Worm (Caenorhabditis elegans) whole organism, L4 larva: Measurements from ENCODE around the gene dohh-1.

Experiments
- D1046.2 ChIP-seq: fragments of 200-800 bp; sonication (Bioruptor generic); IDR thresholded peaks from 2 replicates; pipeline ENCODE4 v1.3.6; 2022; ENCODE audit warnings: missing genetic modification characterization, missing compliant biosample characterization
- F49E8.2 ChIP-seq: sonication (generic microtip); optimal IDR thresholded peaks from 2 replicates; lab custom pipeline; 2016; ENCODE audit warnings: missing compliant biosample characterization, mild to moderate bottlenecking, missing genetic modification characterization, borderline replicate concordance
- T20F7.1 ChIP-seq: fragments of 200-800 bp; sonication (Bioruptor generic); optimal IDR thresholded peaks from 2 replicates; lab custom pipeline; 2018; ENCODE audit warnings: mild to moderate bottlenecking, missing genetic modification characterization, missing compliant biosample characterization
- T26A8.4 ChIP-seq: fragments of 200-800 bp; sonication (Bioruptor generic); IDR thresholded peaks from 2 replicates; pipeline ENCODE4 v1.3.6; 2022; ENCODE audit warnings: missing genetic modification characterization, missing compliant biosample characterization
- Y105C5A.15 ChIP-seq: fragments of 200-800 bp; sonication (Bioruptor generic); IDR thresholded peaks from 2 replicates; pipeline ENCODE4 v1.3.6; 2022; ENCODE audit warnings: missing genetic modification characterization, missing compliant biosample characterization
- Y48G9A.11 ChIP-seq: fragments of 200-800 bp; sonication (Bioruptor generic); IDR thresholded peaks from 2 replicates; pipeline ENCODE4 v1.3.6; 2022; ENCODE audit warnings: missing genetic modification reagents, missing genetic modification characterization, missing compliant biosample characterization
- ZK337.2 ChIP-seq: fragments of 200-800 bp; sonication (Bioruptor generic); IDR thresholded peaks from 2 replicates; pipeline ENCODE4 v1.3.6; 2022; ENCODE audit warnings: missing genetic modification reagents, missing genetic modification characterization, missing compliant biosample characterization
- aha-1 ChIP-seq: fragments of 150-350 bp; peaks from one replicate; lab custom pipeline; 2014; ENCODE audit warnings: missing biosample characterization, missing genetic modification characterization
- aly-2 ChIP-seq: sonication (generic microtip); optimal IDR thresholded peaks from 2 replicates; lab custom pipeline; 2018; ENCODE audit warnings: missing biosample characterization, missing genetic modification characterization
- ama-1 ChIP-seq: fragments of 150-350 bp; optimal IDR thresholded peaks from 2 replicates; lab custom pipeline; 2014; ENCODE audit warnings: inconsistent platforms, mixed read lengths
- ceh-28 ChIP-seq: fragments of 150-350 bp; optimal IDR thresholded peaks from 2 replicates; lab custom pipeline; 2014; ENCODE audit warnings: missing biosample characterization, missing genetic modification reagents, missing genetic modification characterization
- ces-1 ChIP-seq: fragments of 150-350 bp; sonication (generic microtip); optimal IDR thresholded peaks from 4 replicates; lab custom pipeline; 2014; ENCODE audit warnings: missing biosample characterization, missing genetic modification reagents, missing genetic modification characterization
- ctbp-1 ChIP-seq: fragments of 200-800 bp; sonication (Bioruptor generic); IDR thresholded peaks from 2 replicates; pipeline ENCODE4 v1.3.6; 2022; ENCODE audit warnings: missing genetic modification reagents, missing genetic modification characterization, missing compliant biosample characterization
- daf-16 ChIP-seq, 3 experiments: sonication (generic microtip); optimal IDR thresholded peaks; 2 replicates each; lab custom pipeline; 2016 to 2017; ENCODE audit warnings: missing genetic modification characterization in 3 of 3, missing genetic modification reagents in 3 of 3, mild to moderate bottlenecking in 2 of 3, missing compliant biosample characterization in 2 of 3, missing biosample characterization in 1 of 3, moderate library complexity in 1 of 3
- daf-8 ChIP-seq: fragments of 200-800 bp; sonication (Bioruptor generic); IDR thresholded peaks from 2 replicates; pipeline ENCODE4 v1.3.6; 2022; ENCODE audit warnings: missing genetic modification characterization, missing compliant biosample characterization
- dpl-1 ChIP-seq: fragments of 150-350 bp; optimal IDR thresholded peaks from 2 replicates; lab custom pipeline; 2014; ENCODE audit warnings: missing biosample characterization, missing genetic modification reagents, missing genetic modification characterization
- egl-43 ChIP-seq: fragments of 200-800 bp; sonication (Bioruptor generic); IDR thresholded peaks from 2 replicates; pipeline ENCODE4 v1.3.6; 2022; ENCODE audit warnings: missing genetic modification reagents, missing genetic modification characterization, missing compliant biosample characterization
- fkh-10 ChIP-seq: fragments of 150-350 bp; optimal IDR thresholded peaks from 2 replicates; lab custom pipeline; 2014; ENCODE audit warnings: missing biosample characterization, missing genetic modification reagents, missing genetic modification characterization
- fos-1 ChIP-seq: fragments of 150-350 bp; optimal IDR thresholded peaks from 2 replicates; lab custom pipeline; 2014; ENCODE audit warnings: missing biosample characterization, missing genetic modification characterization
- hlh-11 ChIP-seq: fragments of 200-800 bp; sonication (Bioruptor generic); optimal IDR thresholded peaks from 2 replicates; lab custom pipeline; 2018; ENCODE audit warnings: mild to moderate bottlenecking, missing genetic modification characterization, missing compliant biosample characterization
- hlh-30 ChIP-seq: sonication (generic microtip); optimal IDR thresholded peaks from 2 replicates; lab custom pipeline; 2017; ENCODE audit warnings: antibody characterized with exemption, mild to moderate bottlenecking, missing genetic modification characterization, missing compliant biosample characterization; ENCODE audit not compliant: insufficient read depth
- lin-38 ChIP-seq: fragments of 200-800 bp; sonication (Bioruptor generic); IDR thresholded peaks from 2 replicates; pipeline ENCODE4 v1.3.6; 2022; ENCODE audit warnings: missing genetic modification reagents, missing genetic modification characterization, missing compliant biosample characterization
- lsy-2 ChIP-seq, 2 experiments: fragments of 150-350 bp in 1 of 2; sonication (generic microtip) in 1 of 2; optimal IDR thresholded peaks; 2 replicates each; lab custom pipeline; 2014 to 2017; ENCODE audit warnings: missing biosample characterization in 2 of 2, missing genetic modification characterization in 2 of 2
- madf-5 ChIP-seq, 2 experiments: fragments of 200-800 bp; sonication (Bioruptor generic); IDR thresholded peaks; 2 replicates each; pipeline ENCODE4 v1.3.6; 2022; ENCODE audit warnings: missing compliant biosample characterization in 2 of 2, missing genetic modification characterization in 2 of 2
- madf-9 ChIP-seq: fragments of 200-800 bp; sonication (Bioruptor generic); conservative IDR thresholded peaks from 2 replicates; pipeline ENCODE4 v1.3.6; 2022; ENCODE audit warnings: missing genetic modification reagents, missing genetic modification characterization, missing compliant biosample characterization
- mdl-1 ChIP-seq, 2 experiments: fragments of 150-350 bp in 1 of 2; sonication (generic microtip) in 1 of 2; optimal IDR thresholded peaks; 2 replicates each; lab custom pipeline; 2014 to 2017; ENCODE audit warnings: missing biosample characterization in 2 of 2, missing genetic modification characterization in 2 of 2
- mdt-29 ChIP-seq: fragments of 200-800 bp; sonication (Bioruptor generic); IDR thresholded peaks from 2 replicates; pipeline ENCODE4 v1.3.6; 2022; ENCODE audit warnings: missing genetic modification reagents, missing genetic modification characterization, missing compliant biosample characterization
- nhr-10 ChIP-seq: fragments of 150-350 bp; optimal IDR thresholded peaks from 2 replicates; lab custom pipeline; 2014; ENCODE audit warnings: missing biosample characterization, missing genetic modification characterization
- nhr-102 ChIP-seq: sonication (generic microtip); optimal IDR thresholded peaks from 2 replicates; lab custom pipeline; 2016; ENCODE audit warnings: mild to moderate bottlenecking, missing genetic modification characterization, moderate library complexity, missing compliant biosample characterization
- nhr-11 ChIP-seq: fragments of 150-350 bp; optimal IDR thresholded peaks from 2 replicates; lab custom pipeline; 2014; ENCODE audit warnings: missing biosample characterization, missing genetic modification characterization
- nhr-25 ChIP-seq: sonication (generic microtip); optimal IDR thresholded peaks from 2 replicates; lab custom pipeline; 2017; ENCODE audit warnings: missing genetic modification characterization, mild to moderate bottlenecking, missing compliant biosample characterization, antibody characterized with exemption, moderate library complexity, borderline replicate concordance; ENCODE audit not compliant: insufficient read depth
- nhr-41 ChIP-seq: fragments of 200-800 bp; sonication (Bioruptor generic); IDR thresholded peaks from 2 replicates; pipeline ENCODE4 v1.3.6; 2022; ENCODE audit warnings: missing genetic modification reagents, missing genetic modification characterization, missing compliant biosample characterization
- nhr-42 ChIP-seq: fragments of 200-800 bp; sonication (Bioruptor generic); IDR thresholded peaks from 2 replicates; pipeline ENCODE4 v1.3.6; 2022; ENCODE audit warnings: missing genetic modification characterization, missing compliant biosample characterization
- nhr-6 ChIP-seq: fragments of 150-350 bp; optimal IDR thresholded peaks from 2 replicates; lab custom pipeline; 2014; ENCODE audit warnings: missing biosample characterization, missing genetic modification characterization
- nhr-77 ChIP-seq: fragments of 150-350 bp; optimal IDR thresholded peaks from 2 replicates; lab custom pipeline; 2014; ENCODE audit warnings: missing biosample characterization, missing genetic modification characterization
- pha-4 ChIP-seq, 2 experiments: fragments of 150-350 bp in 1 of 2; fragments of 200-800 bp in 1 of 2; sonication (Bioruptor generic) in 1 of 2; IDR thresholded peaks in 1 of 2; optimal IDR thresholded peaks in 1 of 2; 2 replicates each; pipeline versions ENCODE4 v1.3.6 to Lab custom; 2014 to 2022; ENCODE audit warnings: missing genetic modification characterization in 2 of 2, missing genetic modification reagents in 2 of 2, missing biosample characterization in 1 of 2, missing compliant biosample characterization in 1 of 2
- pqm-1 ChIP-seq: sonication (generic microtip); optimal IDR thresholded peaks from 2 replicates; lab custom pipeline; 2017; ENCODE audit warnings: missing biosample characterization, missing genetic modification characterization
- rbr-2 ChIP-seq: sonication (generic microtip); optimal IDR thresholded peaks from 2 replicates; lab custom pipeline; 2016; ENCODE audit warnings: missing genotype, missing genetic modification characterization, missing compliant biosample characterization
- sdz-12 ChIP-seq: fragments of 200-800 bp; sonication (Bioruptor generic); optimal IDR thresholded peaks from 2 replicates; lab custom pipeline; 2018; ENCODE audit warnings: mild to moderate bottlenecking, missing genetic modification characterization, missing compliant biosample characterization
- set-16 ChIP-seq: fragments of 200-800 bp; sonication (Bioruptor generic); IDR thresholded peaks from 2 replicates; pipeline ENCODE4 v1.3.6; 2022; ENCODE audit warnings: missing genetic modification reagents, missing genetic modification characterization, missing compliant biosample characterization
- tag-97 ChIP-seq: fragments of 200-800 bp; sonication (Bioruptor generic); IDR thresholded peaks from 2 replicates; pipeline ENCODE4 v1.3.6; 2022; ENCODE audit warnings: missing genetic modification characterization, missing compliant biosample characterization
- tra-1 ChIP-seq: fragments of 200-800 bp; sonication (Bioruptor generic); IDR thresholded peaks from 2 replicates; pipeline ENCODE4 v1.3.6; 2022; ENCODE audit warnings: missing genetic modification reagents, missing genetic modification characterization, missing compliant biosample characterization
- unc-39 ChIP-seq: sonication (generic microtip); optimal IDR thresholded peaks from 2 replicates; lab custom pipeline; 2017; ENCODE audit warnings: missing biosample characterization, missing genetic modification characterization
- unc-62 ChIP-seq, 3 experiments: fragments of 150-350 bp in 1 of 3; sonication (generic microtip); optimal IDR thresholded peaks in 2 of 3; peaks in 1 of 3; 1 replicate in 1 of 3; 2 replicates in 2 of 3; lab custom pipeline; 2014 to 2017; ENCODE audit warnings: missing biosample characterization in 3 of 3, missing genetic modification characterization in 3 of 3, missing genetic modification reagents in 3 of 3, missing genotype in 1 of 3
- zfp-3 ChIP-seq: fragments of 200-800 bp; sonication (Bioruptor generic); conservative IDR thresholded peaks from 2 replicates; pipeline ENCODE4 v1.3.6; 2022; ENCODE audit warnings: missing genetic modification reagents, missing genetic modification characterization, missing compliant biosample characterization

Gene dohh-1

DNA sequence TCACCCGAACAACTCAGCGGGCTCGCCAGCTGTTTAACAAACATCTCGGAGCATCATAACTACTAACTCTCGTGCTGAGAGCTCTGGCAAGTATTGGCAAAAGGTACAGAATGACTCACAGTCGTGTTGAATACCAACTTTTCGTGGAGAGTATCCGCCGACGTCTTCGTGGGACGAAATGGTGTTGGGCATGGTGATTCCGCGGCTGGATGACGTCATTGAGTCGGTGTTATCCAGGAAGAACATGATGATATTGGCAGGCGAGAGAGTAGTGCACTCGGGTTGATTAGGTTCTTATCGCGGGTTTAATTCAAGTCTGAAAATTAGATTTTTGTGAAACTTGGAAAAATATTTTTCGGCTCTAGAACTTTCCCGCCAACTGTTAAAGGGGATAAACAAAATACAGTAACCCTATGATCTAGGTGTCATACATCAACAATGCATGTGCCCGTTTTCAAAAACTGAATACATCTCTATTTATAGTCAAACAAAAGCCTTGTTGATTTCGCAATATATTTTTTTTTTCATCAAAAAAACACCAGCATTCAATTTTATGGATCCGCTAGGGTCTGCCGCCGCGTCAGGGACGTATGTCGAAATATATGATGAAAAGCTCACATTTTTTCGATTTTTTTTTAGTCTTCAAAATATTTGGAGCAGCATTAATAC lies 26.2 kb upstream of the dohh-1 start:
- TF ChIP-seq zfp-3, result peak; percentile 56; the same call in 1 of the 2 replicates
- 0 out of 4 replicates have a peak, but pooled peaks have one; percentile 15 to 25 for TF ChIP-seq madf-5 (GFP tag; IDR thresholded peaks at IDR 0.05; lab: Robert Waterston, UW)
- no peak for TF ChIP-seq nhr-42 (GFP tag; lab: Robert Waterston, UW)
- TF ChIP-seq lsy-2 (tag; optimal IDR thresholded peaks at IDR 0.05; lab: Kevin White, UChicago), result peak in 1 of 2 experiments; percentile 43
- no peak for TF ChIP-seq nhr-6
- peak; percentile 32 for TF ChIP-seq T20F7.1 (GFP tag; lab: Kevin White, UChicago)
- TF ChIP-seq egl-43 (GFP tag; lab: Robert Waterston, UW), result 0 out of 2 replicates have a peak, but pooled peaks have one; percentile 25
- 0 out of 2 replicates have a peak, but pooled peaks have one; percentile 24 for TF ChIP-seq madf-9 (GFP tag; lab: Robert Waterston, UW)
- TF ChIP-seq ceh-28 (tag; lab: Kevin White, UChicago), result no peak
- TF ChIP-seq mdt-29 (GFP tag; lab: Robert Waterston, UW), result peak; percentile 34; the same call in 1 of the 2 replicates
- no peak for TF ChIP-seq ces-1 (GFP tag; lab: Kevin White, UChicago)
- no peak for TF ChIP-seq F49E8.2 (tag; lab: Kevin White, UChicago)
- TF ChIP-seq Y48G9A.11 (GFP tag; lab: Robert Waterston, UW), result no peak
- TF ChIP-seq D1046.2 (GFP tag; lab: Robert Waterston, UW), result peak; percentile 81; the same call in 1 of the 2 replicates
- TF ChIP-seq daf-16 (GFP tag; optimal IDR thresholded peaks at IDR 0.05; lab: Kevin White, UChicago), result no peak
- TF ChIP-seq daf-16 (tag; optimal IDR thresholded peaks at IDR 0.05; lab: Kevin White, UChicago), result peak; percentile 12
- no peak for TF ChIP-seq nhr-10 (tag; lab: Kevin White, UChicago)
- peak; percentile 12 for TF ChIP-seq hlh-11 (tag; lab: Kevin White, UChicago)
- TF ChIP-seq nhr-11, result peak; percentile 31
- peak; percentile 85 for TF ChIP-seq aha-1
- no peak for TF ChIP-seq nhr-77 (tag; lab: Kevin White, UChicago)
- no peak for TF ChIP-seq set-16 (GFP tag; lab: Robert Waterston, UW)
- no peak for TF ChIP-seq ZK337.2 (GFP tag; lab: Robert Waterston, UW)
- TF ChIP-seq ctbp-1 (GFP tag; lab: Robert Waterston, UW), result 0 out of 2 replicates have a peak, but pooled peaks have one; percentile 7
- no peak for TF ChIP-seq unc-39 (tag; lab: Kevin White, UChicago)

ce11 chrII:10554046-10554399 lies 25.7 kb upstream of the dohh-1 start:
- TF ChIP-seq tra-1 (GFP tag; lab: Robert Waterston, UW) (0 out of 2 replicates have a peak, but pooled peaks have one; percentile 19), pha-4 (GFP tag; IDR thresholded peaks at IDR 0.05; lab: Robert Waterston, UW) (no peak), pha-4 (tag; optimal IDR thresholded peaks at IDR 0.05; lab: Kevin White, UChicago) (no peak), Y105C5A.15 (0 out of 2 replicates have a peak, but pooled peaks have one; percentile 54), Y48G9A.11 (GFP tag; lab: Robert Waterston, UW) (peak; percentile 35; the same call in 1 of the 2 replicates), nhr-6 (no peak), hlh-30 (peak; percentile 41), nhr-102 (tag; lab: Kevin White, UChicago) (no peak), nhr-25 (peak; percentile 21), daf-16 (GFP tag; optimal IDR thresholded peaks at IDR 0.05; lab: Kevin White, UChicago) (no peak), daf-16 (tag; optimal IDR thresholded peaks at IDR 0.05; lab: Kevin White, UChicago) (peak; percentile 19), rbr-2 (no peak), unc-62 (GFP tag; optimal IDR thresholded peaks at IDR 0.05 in 1 of 2; lab: Kevin White, UChicago) (peak in 1 of 2 experiments; percentile 92), unc-62 (tag; optimal IDR thresholded peaks at IDR 0.05; lab: Kevin White, UChicago) (no peak), sdz-12 (GFP tag; lab: Kevin White, UChicago) (peak; percentile 70), lin-38 (GFP tag; lab: Robert Waterston, UW) (no peak), mdl-1 (tag; optimal IDR thresholded peaks at IDR 0.05; lab: Kevin White, UChicago) (no peak), tag-97 (no peak), T26A8.4 (no peak), fos-1 (no peak), fkh-10 (GFP tag; lab: Kevin White, UChicago) (no peak), zfp-3 (no peak; the same call in 1 of the 2 replicates), daf-8 (GFP tag; lab: Robert Waterston, UW) (no peak), ctbp-1 (GFP tag; lab: Robert Waterston, UW) (0 out of 2 replicates have a peak, but pooled peaks have one; percentile 11), nhr-41 (GFP tag; lab: Robert Waterston, UW) (peak; percentile 8; the same call in 1 of the 2 replicates), pqm-1 (tag; lab: Kevin White, UChicago) (no peak), dpl-1 (GFP tag; lab: Kevin White, UChicago) (no peak), ama-1 (lab: Kevin White, UChicago) (peak; percentile 38), ceh-28 (tag; lab: Kevin White, UChicago) (no peak), aly-2 (tag; lab: Kevin White, UChicago) (no peak)
- TF ChIP-seq, all 104 proteins: peak for 11
